Worm (Caenorhabditis elegans) whole organism, L2 larva: ENCODE data around the gene unc-61.

Experiments
- R02D3.7 ChIP-seq: fragments of 150-350 bp; optimal IDR thresholded peaks from 2 replicates; lab custom pipeline; 2014; ENCODE audit warnings: missing biosample characterization, missing genetic modification characterization
- nhr-77 ChIP-seq: fragments of 150-350 bp; optimal IDR thresholded peaks from 2 replicates; lab custom pipeline; 2014; ENCODE audit warnings: missing biosample characterization, missing genetic modification characterization

- TF ChIP-seq R02D3.7 (tag; lab: Kevin White, UChicago) (no peak), nhr-77 (no peak)
Measured at ce11 chrV:14711077-14711476, 23.0 kb downstream of the unc-61 start, which contains the start of gene ssp-33.
